Fruit fly (Drosophila melanogaster): Measurements from ENCODE around the gene CG7567.

dm6 chr3R:29538436-29538835, 49.5 kb downstream of the CG7567 start:
- no peak for TF ChIP-seq CG33557 (GFP tag; optimal IDR thresholded peaks at IDR 0.05)
- TF ChIP-seq CG3995 (GFP tag; optimal IDR thresholded peaks at IDR 0.05) = no peak
- TF ChIP-seq CG8388 (GFP tag; optimal IDR thresholded peaks at IDR 0.05) = no peak
- TF ChIP-seq CTCF (GFP tag; optimal IDR thresholded peaks at IDR 0.05) = no peak
- no peak for TF ChIP-seq CG11398 (GFP tag; optimal IDR thresholded peaks at IDR 0.05)
- no peak for TF ChIP-seq CG3281 (GFP tag; optimal IDR thresholded peaks at IDR 0.05)
- no peak for TF ChIP-seq Kr (GFP tag; optimal IDR thresholded peaks at IDR 0.05)
- TF ChIP-seq hb (GFP tag; IDR thresholded peaks at IDR 0.05; ENCODE audit: partially characterized antibody) = no peak
- TF ChIP-seq Dad (GFP tag; optimal IDR thresholded peaks at IDR 0.05) = no peak
- no peak for TF ChIP-seq CG4360 (GFP tag; IDR thresholded peaks at IDR 0.05)
- TF ChIP-seq CG4730 (GFP tag; IDR thresholded peaks at IDR 0.05) = no peak
- no peak for TF ChIP-seq zfh1 (GFP tag; IDR thresholded peaks at IDR 0.05)
- no peak for TF ChIP-seq CG1024 (GFP tag; IDR thresholded peaks at IDR 0.05)
- TF ChIP-seq Eip74EF (GFP tag; optimal IDR thresholded peaks at IDR 0.05) = no peak
